Worm (Caenorhabditis elegans) whole organism, mixed stage, embryonic: ENCODE results near the gene rmif-2.

Experiments
- M03D4.4 ChIP-seq: sonication (generic microtip); optimal IDR thresholded peaks from 2 replicates; lab custom pipeline; 2017; ENCODE audit warnings: mild to moderate bottlenecking, missing genetic modification characterization, missing compliant biosample characterization
- bed-3 ChIP-seq: fragments of 200-800 bp; sonication (Bioruptor generic); optimal IDR thresholded peaks from 3 replicates; lab custom pipeline; 2018; ENCODE audit warnings: mild to moderate bottlenecking, missing genetic modification characterization, moderate library complexity, missing compliant biosample characterization
- blmp-1 ChIP-seq: fragments of 150-350 bp; optimal IDR thresholded peaks from 2 replicates; lab custom pipeline; 2014; ENCODE audit warnings: missing biosample characterization, missing genetic modification characterization
- ceh-39 ChIP-seq: fragments of 150-350 bp; optimal IDR thresholded peaks from 2 replicates; lab custom pipeline; 2014; ENCODE audit warnings: missing biosample characterization, missing genetic modification characterization
- ceh-83 ChIP-seq: fragments of 200-800 bp; sonication (Bioruptor generic); optimal IDR thresholded peaks from 2 replicates; lab custom pipeline; 2018; ENCODE audit warnings: mild to moderate bottlenecking, missing genetic modification characterization, missing compliant biosample characterization
- ces-1 ChIP-seq: fragments of 150-350 bp; optimal IDR thresholded peaks from 2 replicates; lab custom pipeline; 2014; ENCODE audit warnings: missing biosample characterization, missing genetic modification reagents, missing genetic modification characterization
- cnd-1 ChIP-seq: fragments of 200-800 bp; sonication (Bioruptor generic); optimal IDR thresholded peaks from 2 replicates; lab custom pipeline; 2018; ENCODE audit warnings: mild to moderate bottlenecking, missing genetic modification characterization, missing compliant biosample characterization
- elt-1 ChIP-seq: sonication (generic microtip); optimal IDR thresholded peaks from 2 replicates; lab custom pipeline; 2017; ENCODE audit warnings: missing genetic modification characterization, mild to moderate bottlenecking, missing compliant biosample characterization, antibody characterized with exemption, moderate library complexity, borderline replicate concordance; ENCODE audit not compliant: insufficient read depth
- elt-3 ChIP-seq: fragments of 150-350 bp; optimal IDR thresholded peaks from 2 replicates; lab custom pipeline; 2014; ENCODE audit warnings: missing biosample characterization, missing genetic modification characterization
- flh-1 ChIP-seq: fragments of 200-800 bp; sonication (Bioruptor generic); optimal IDR thresholded peaks from 2 replicates; lab custom pipeline; 2018; ENCODE audit warnings: mild to moderate bottlenecking, missing genetic modification characterization, moderate library complexity, missing compliant biosample characterization
- ham-2 ChIP-seq: fragments of 200-800 bp; sonication (Bioruptor generic); optimal IDR thresholded peaks from 2 replicates; lab custom pipeline; 2018; ENCODE audit warnings: mild to moderate bottlenecking, missing genetic modification characterization, missing compliant biosample characterization
- hlh-1 ChIP-seq: fragments of 150-350 bp; optimal IDR thresholded peaks from 2 replicates; lab custom pipeline; 2014; ENCODE audit warnings: missing biosample characterization, missing genetic modification reagents, missing genetic modification characterization
- lin-13 ChIP-seq: fragments of 150-350 bp; optimal IDR thresholded peaks from 2 replicates; lab custom pipeline; 2014; ENCODE audit warnings: missing biosample characterization, missing genetic modification characterization
- lin-32 ChIP-seq: fragments of 200-800 bp; sonication (Bioruptor generic); optimal IDR thresholded peaks from 2 replicates; lab custom pipeline; 2018; ENCODE audit warnings: mild to moderate bottlenecking, missing genetic modification characterization, missing compliant biosample characterization
- lsy-2 ChIP-seq: fragments of 150-350 bp; optimal IDR thresholded peaks from 2 replicates; lab custom pipeline; 2014; ENCODE audit warnings: missing biosample characterization, missing genetic modification characterization
- mab-5 ChIP-seq: fragments of 150-350 bp; optimal IDR thresholded peaks from 2 replicates; lab custom pipeline; 2014; ENCODE audit warnings: missing biosample characterization, missing genetic modification characterization
- mep-1 ChIP-seq: fragments of 150-350 bp; optimal IDR thresholded peaks from 2 replicates; lab custom pipeline; 2017; ENCODE audit warnings: missing biosample characterization, missing genetic modification reagents, missing genetic modification characterization, inconsistent platforms
- nhr-12 ChIP-seq: fragments of 150-350 bp; optimal IDR thresholded peaks from 2 replicates; lab custom pipeline; 2014; ENCODE audit warnings: missing biosample characterization, missing genetic modification characterization
- nhr-2 ChIP-seq: fragments of 150-350 bp; optimal IDR thresholded peaks from 2 replicates; lab custom pipeline; 2014; ENCODE audit warnings: missing biosample characterization, missing genetic modification characterization
- nhr-28 ChIP-seq: fragments of 150-350 bp; optimal IDR thresholded peaks from 2 replicates; lab custom pipeline; 2014; ENCODE audit warnings: missing biosample characterization, missing genetic modification characterization
- nhr-76 ChIP-seq: sonication (generic microtip); optimal IDR thresholded peaks from 2 replicates; lab custom pipeline; 2017; ENCODE audit warnings: missing biosample characterization, missing genetic modification characterization
- pha-4 ChIP-seq: fragments of 150-350 bp; optimal IDR thresholded peaks from 2 replicates; lab custom pipeline; 2018; ENCODE audit warnings: missing biosample characterization, missing genetic modification reagents, missing genetic modification characterization
- sem-2 ChIP-seq: fragments of 200-800 bp; sonication (Bioruptor generic); optimal IDR thresholded peaks from 2 replicates; lab custom pipeline; 2018; ENCODE audit warnings: mild to moderate bottlenecking, missing genetic modification characterization, missing compliant biosample characterization
- snpc-4 ChIP-seq: fragments of 150-350 bp; optimal IDR thresholded peaks from 2 replicates; lab custom pipeline; 2014; ENCODE audit warnings: missing biosample characterization, missing genetic modification characterization
- sptf-1 ChIP-seq: sonication (generic microtip); optimal IDR thresholded peaks from 2 replicates; lab custom pipeline; 2017; ENCODE audit warnings: mild to moderate bottlenecking, missing genetic modification characterization, moderate library complexity, missing compliant biosample characterization
- unc-120 ChIP-seq: sonication (generic microtip); optimal IDR thresholded peaks from 2 replicates; lab custom pipeline; 2017; ENCODE audit warnings: missing genetic modification characterization, missing compliant biosample characterization; ENCODE audit not compliant: poor library complexity, severe bottlenecking
- unc-39 ChIP-seq: fragments of 150-350 bp; optimal IDR thresholded peaks from 2 replicates; lab custom pipeline; 2014; ENCODE audit warnings: missing biosample characterization, missing genetic modification characterization
- unc-62 ChIP-seq: fragments of 150-350 bp; optimal IDR thresholded peaks from 2 replicates; lab custom pipeline; 2014; ENCODE audit warnings: missing biosample characterization, missing genetic modification reagents, missing genetic modification characterization
- zip-8 ChIP-seq: fragments of 150-350 bp; optimal IDR thresholded peaks from 2 replicates; lab custom pipeline; 2014; ENCODE audit warnings: missing biosample characterization, missing genetic modification characterization
- ztf-11 ChIP-seq: fragments of 150-350 bp; optimal IDR thresholded peaks from 2 replicates; lab custom pipeline; 2014; ENCODE audit warnings: missing biosample characterization, missing genetic modification characterization

The rmif-2 gene

DNA sequence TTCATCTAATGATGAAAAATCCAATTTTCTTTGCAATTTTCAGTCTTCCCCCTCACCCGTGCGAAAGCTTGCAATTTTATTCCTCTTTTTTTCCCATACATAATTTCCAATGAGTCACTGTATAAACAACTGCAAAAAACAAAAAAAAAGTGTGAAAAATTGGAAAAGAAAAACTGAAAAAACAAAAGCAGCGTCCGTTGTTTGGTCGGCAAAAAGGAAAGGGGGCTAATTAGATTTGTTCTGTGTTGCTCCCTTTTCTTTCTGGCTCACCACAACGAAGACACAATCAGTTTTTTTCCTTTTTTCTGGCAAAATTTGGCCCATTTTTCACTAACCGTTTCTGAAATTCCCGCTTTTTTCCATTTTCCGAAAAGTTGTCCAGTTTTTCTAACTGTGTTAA is 30.0 kb downstream of the rmif-2 start:
- TF ChIP-seq ces-1 (peak; percentile 88), nhr-28 (tag; lab: Kevin White, UChicago) (no peak)
- TF ChIP-seq, all 35 proteins: peak for 1

DNA sequence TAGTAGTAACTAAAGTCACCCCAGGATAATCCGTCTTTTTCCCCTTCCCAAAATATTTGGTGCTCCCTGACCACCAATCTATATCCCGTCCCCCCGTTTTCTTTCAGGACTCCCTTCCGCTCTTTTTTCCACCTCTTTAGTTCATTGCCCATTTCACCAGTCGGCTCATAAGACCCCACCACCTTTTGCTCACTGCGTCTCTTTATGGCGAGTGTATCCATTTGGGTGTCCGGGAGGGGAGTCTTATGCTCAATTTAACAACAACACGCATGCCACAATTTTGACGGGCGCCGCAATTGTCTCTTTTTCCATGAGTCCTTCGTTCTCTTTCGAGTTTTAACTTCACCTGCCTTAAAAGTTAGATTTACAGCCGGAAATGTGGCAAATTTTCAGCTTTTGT is 30.8 kb downstream of the rmif-2 start:
- TF ChIP-seq lsy-2 (no peak), ces-1 (peak; percentile 65)

DNA sequence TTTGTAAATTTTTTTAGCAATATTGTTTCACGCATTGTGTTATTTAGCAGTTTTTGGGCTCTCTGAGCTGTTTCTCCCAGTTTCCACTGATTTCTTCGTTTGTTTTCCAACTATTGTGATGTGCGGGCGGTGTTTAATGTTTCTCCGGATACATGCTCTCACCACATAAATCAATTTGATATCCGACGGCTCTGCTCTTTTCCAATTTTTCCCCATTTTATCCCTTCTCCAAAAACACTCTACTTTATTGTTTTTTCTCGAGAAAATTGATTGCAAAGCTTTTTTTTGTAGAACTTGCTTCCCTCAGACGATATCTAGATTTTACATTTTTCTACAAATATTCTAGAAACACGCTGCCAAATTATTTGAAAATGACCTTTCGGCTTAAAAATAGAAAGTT is 33.1 kb downstream of the rmif-2 start:
- TF ChIP-seq elt-3 (tag; lab: Kevin White, UChicago) (no peak), flh-1 (GFP tag; lab: Kevin White, UChicago) (no peak), nhr-2 (tag; lab: Kevin White, UChicago) (no peak), elt-1 (tag; lab: Kevin White, UChicago) (no peak), cnd-1 (no peak), sem-2 (no peak), M03D4.4 (no peak), bed-3 (GFP tag; lab: Kevin White, UChicago) (no peak), ces-1 (no peak), unc-120 (no peak), nhr-12 (tag; lab: Kevin White, UChicago) (no peak), lin-13 (tag; lab: Kevin White, UChicago) (no peak), sptf-1 (tag; lab: Kevin White, UChicago) (no peak), zip-8 (no peak), unc-39 (tag; lab: Kevin White, UChicago) (no peak), lin-32 (GFP tag; lab: Kevin White, UChicago) (no peak)

DNA sequence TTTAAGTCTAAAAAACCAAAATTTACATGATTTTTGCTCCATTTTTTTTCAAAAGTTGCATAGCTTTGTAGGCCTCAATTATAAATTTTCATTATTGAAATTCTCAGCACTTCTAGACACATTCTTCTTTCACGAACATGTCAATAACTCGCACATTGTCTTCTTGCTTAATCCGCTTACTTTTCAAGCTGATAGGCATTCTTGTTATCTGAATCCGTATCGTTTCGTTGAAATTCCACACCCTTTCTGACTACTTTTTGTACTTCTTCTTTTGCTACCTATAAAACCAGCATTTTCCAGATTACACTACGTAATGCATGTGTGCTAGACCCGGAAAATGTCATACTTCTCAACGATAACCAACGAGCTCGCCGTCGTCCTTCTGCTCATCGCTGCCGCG is 33.9 kb downstream of the rmif-2 start, which contains the start of gene W09G12.9:
Gene W09G12.9, plus strand, starts transcription at position 301 of the 400 bp plus-strand sequence.
- TF ChIP-seq elt-1 (tag; lab: Kevin White, UChicago) (no peak), bed-3 (GFP tag; lab: Kevin White, UChicago) (no peak), lsy-2 (no peak), unc-39 (tag; lab: Kevin White, UChicago) (no peak), nhr-76 (no peak), mab-5 (no peak), ztf-11 (tag; lab: Kevin White, UChicago) (no peak), M03D4.4 (no peak), ceh-83 (GFP tag; lab: Kevin White, UChicago) (no peak), nhr-12 (tag; lab: Kevin White, UChicago) (no peak), lin-32 (GFP tag; lab: Kevin White, UChicago) (no peak), cnd-1 (no peak), nhr-28 (tag; lab: Kevin White, UChicago) (no peak), elt-3 (tag; lab: Kevin White, UChicago) (no peak), unc-62 (GFP tag; lab: Kevin White, UChicago) (no peak), lin-13 (tag; lab: Kevin White, UChicago) (no peak), pha-4 (no peak), hlh-1 (no peak), blmp-1 (tag; lab: Kevin White, UChicago) (no peak)

DNA sequence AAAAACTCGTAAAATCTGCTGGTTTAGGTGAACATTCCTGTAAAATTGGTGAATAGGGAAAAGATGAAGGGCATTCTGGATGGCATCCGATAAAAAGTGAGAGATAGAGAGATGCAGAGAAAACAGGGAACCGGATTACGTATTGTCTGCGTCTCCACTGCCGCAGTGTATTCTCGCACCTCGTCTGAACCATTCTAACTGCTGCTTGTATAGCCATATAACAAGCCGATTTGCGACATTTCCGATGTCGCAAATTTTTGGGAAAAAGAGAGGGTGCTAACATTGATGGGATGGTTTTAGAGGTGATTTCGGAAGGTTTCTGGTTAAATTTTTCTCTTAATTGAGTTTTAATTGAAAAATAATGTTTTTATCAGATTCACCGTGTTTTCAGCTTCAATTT is 38.8 kb downstream of the rmif-2 start, which contains the start of gene W09G12.10:
Gene W09G12.10, minus strand, starts transcription at position 121 of the 400 bp plus-strand sequence.
- TF ChIP-seq snpc-4 (tag; lab: Kevin White, UChicago) (no peak), ces-1 (peak; percentile 19), mab-5 (no peak), ham-2 (peak; percentile 73), elt-1 (tag; lab: Kevin White, UChicago) (no peak), ztf-11 (tag; lab: Kevin White, UChicago) (no peak)

DNA sequence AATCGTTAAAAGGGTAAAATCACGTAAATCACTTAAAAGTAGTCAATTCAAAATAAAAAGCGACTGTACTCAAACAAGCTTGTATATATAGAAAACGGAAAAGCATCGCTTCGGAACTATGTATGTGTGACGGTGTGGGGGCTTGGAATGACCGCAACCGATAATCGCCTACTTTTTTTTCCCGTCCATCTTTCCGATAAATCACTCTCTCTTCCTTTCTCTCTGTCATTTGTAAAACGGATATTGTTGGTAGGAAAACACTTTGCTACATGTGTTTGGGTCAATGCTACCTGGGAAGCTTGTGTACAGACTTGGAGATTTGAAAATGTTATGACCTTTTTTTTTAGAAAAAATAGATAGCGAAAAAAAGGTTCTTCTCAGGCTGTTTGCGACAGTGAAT is 42.4 kb downstream of the rmif-2 start:
- no peak for TF ChIP-seq nhr-76
- no peak for TF ChIP-seq unc-120
- TF ChIP-seq unc-62 (GFP tag; lab: Kevin White, UChicago): no peak
- TF ChIP-seq nhr-12 (tag; lab: Kevin White, UChicago): no peak
- no peak for TF ChIP-seq elt-3 (tag; lab: Kevin White, UChicago)
- TF ChIP-seq pha-4: no peak
- no peak for TF ChIP-seq mep-1
- no peak for TF ChIP-seq nhr-2 (tag; lab: Kevin White, UChicago)
- TF ChIP-seq mab-5: no peak
- TF ChIP-seq hlh-1: no peak
- no peak for TF ChIP-seq ceh-39 (tag; lab: Kevin White, UChicago)
- no peak for TF ChIP-seq ham-2
- TF ChIP-seq M03D4.4: no peak
- TF ChIP-seq elt-1 (tag; lab: Kevin White, UChicago): no peak
